Worm (Caenorhabditis elegans): ENCODE data around the gene atx-2.

DNA sequence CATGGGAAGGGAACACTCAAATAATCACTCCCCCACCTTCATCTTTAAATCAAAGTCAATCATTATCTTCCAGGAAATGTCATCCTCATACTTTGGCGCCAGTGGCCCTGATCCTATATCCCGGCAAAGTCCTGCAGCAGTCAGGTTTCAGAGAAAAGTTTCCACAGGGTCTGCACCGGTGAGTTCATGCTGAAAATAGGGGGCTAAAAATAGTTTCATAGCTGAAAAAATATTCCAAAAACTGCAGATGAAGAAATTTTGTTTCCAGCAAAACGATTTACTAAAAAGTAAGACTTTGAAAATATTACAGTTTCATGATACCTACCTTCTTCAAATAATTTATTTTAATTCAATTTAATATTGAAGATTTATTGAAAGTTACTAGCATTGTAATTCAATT is 26.9 kb downstream of the atx-2 start, which contains the start of gene ptr-25:
- TF ChIP-seq elt-2 (tag; optimal IDR thresholded peaks at IDR 0.05) (no peak), hlh-8 (tag; optimal IDR thresholded peaks at IDR 0.05) (no peak), ets-4 (tag; optimal IDR thresholded peaks at IDR 0.05) (no peak)

Measured in whole organism, late embryonic.